Worm (Caenorhabditis elegans): ENCODE data around the gene ttr-32.

DNA sequence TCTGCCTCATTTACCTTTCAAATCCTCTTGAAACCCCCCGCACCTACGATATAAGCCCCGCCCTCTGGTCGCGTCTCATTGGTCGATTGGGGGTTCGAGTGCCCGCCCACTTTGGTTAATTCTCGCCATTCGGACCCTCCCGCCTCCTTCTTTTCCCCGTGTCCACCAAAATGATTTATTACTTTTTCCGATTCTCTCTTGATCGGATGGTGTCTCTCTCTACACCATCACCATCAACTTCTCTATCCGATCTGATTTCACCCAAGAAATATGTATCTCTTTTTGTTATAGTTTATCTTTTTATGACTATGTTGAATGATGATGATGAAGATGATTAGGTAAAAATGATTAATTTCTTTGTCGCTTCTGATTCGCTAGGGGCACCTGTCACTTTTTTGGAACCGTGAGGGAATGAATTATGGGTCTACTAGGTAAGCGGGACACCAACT lies 11.5 kb upstream of the ttr-32 start:
- TF ChIP-seq dao-5 (tag; optimal IDR thresholded peaks at IDR 0.05) = no peak
- TF ChIP-seq him-1 (tag; optimal IDR thresholded peaks at IDR 0.05) = no peak

All from whole organism, L4/young adult.